Worm (Caenorhabditis elegans): ENCODE measurements around the gene rde-11.

ce11 chrIV:13100415-13100814 lies 4.6 kb upstream of the rde-11 start, which contains the start of gene fask-1:
- no peak for TF ChIP-seq ceh-19 (GFP tag; optimal IDR thresholded peaks at IDR 0.05)
- no peak for TF ChIP-seq gmeb-2 (tag; optimal IDR thresholded peaks at IDR 0.05)
- TF ChIP-seq ama-1 (optimal IDR thresholded peaks at IDR 0.05), result no peak
- TF ChIP-seq pha-4 (tag; optimal IDR thresholded peaks at IDR 0.05), result no peak
- TF ChIP-seq unc-55 (GFP tag; optimal IDR thresholded peaks at IDR 0.05), result no peak
- TF ChIP-seq pag-3 (tag; optimal IDR thresholded peaks at IDR 0.05; ENCODE audit: borderline replicate concordance), result no peak
- TF ChIP-seq nhr-11 (tag; optimal IDR thresholded peaks at IDR 0.05), result no peak
- TF ChIP-seq nhr-232 (tag; optimal IDR thresholded peaks at IDR 0.05), result no peak
- TF ChIP-seq ceh-2 (tag; optimal IDR thresholded peaks at IDR 0.05), result no peak
- TF ChIP-seq pha-2 (tag; optimal IDR thresholded peaks at IDR 0.05), result no peak
- no peak for TF ChIP-seq ceh-9 (tag; optimal IDR thresholded peaks at IDR 0.05)
- no peak for TF ChIP-seq fkh-10 (GFP tag; optimal IDR thresholded peaks at IDR 0.05)
- no peak for TF ChIP-seq zip-5 (tag; optimal IDR thresholded peaks at IDR 0.05)
- no peak for TF ChIP-seq sox-2 (GFP tag; IDR thresholded peaks at IDR 0.05)

All from whole organism, late embryonic.